Worm (Caenorhabditis elegans): ENCODE measurements around the gene C39B10.1.

C39B10.1 gene

ce11 chrX:10479108-10479738 is 15.8 kb upstream of the C39B10.1 start:
- TF ChIP-seq ztf-6 (GFP tag; IDR thresholded peaks at IDR 0.05) (no peak), zfh-2 (GFP tag; conservative IDR thresholded peaks at IDR 0.05) (no peak), madf-8 (GFP tag; conservative IDR thresholded peaks at IDR 0.05) (no peak), nfya-2 (GFP tag; IDR thresholded peaks at IDR 0.05) (no peak), mxl-1 (tag; optimal IDR thresholded peaks at IDR 0.05) (no peak), atf-7 (tag; optimal IDR thresholded peaks at IDR 0.05) (peak; percentile 52), C06A6.2 (GFP tag; conservative IDR thresholded peaks at IDR 0.05) (no peak), nhr-80 (tag; optimal IDR thresholded peaks at IDR 0.05) (peak; percentile 78), ceh-58 (GFP tag; IDR thresholded peaks at IDR 0.05) (no peak), madf-6 (GFP tag; IDR thresholded peaks at IDR 0.05) (no peak), lsl-1 (GFP tag; optimal IDR thresholded peaks at IDR 0.05) (no peak), K12H6.12 (tag; optimal IDR thresholded peaks at IDR 0.05) (no peak), B0035.1 (tag; optimal IDR thresholded peaks at IDR 0.05) (no peak)

ce11 chrX:10477172-10477985 is 13.9 kb upstream of the C39B10.1 start:
- TF ChIP-seq nhr-80 (tag; optimal IDR thresholded peaks at IDR 0.05) = peak; percentile 90
- no peak for TF ChIP-seq F22D6.2 (tag; optimal IDR thresholded peaks at IDR 0.05)

ce11 chrX:10476573-10476972 is 13.1 kb upstream of the C39B10.1 start, which contains the start of gene C39B10.7:
Gene C39B10.7 (plus strand): TSS chrX:10476873.
- no peak for TF ChIP-seq dpff-1 (tag; optimal IDR thresholded peaks at IDR 0.05)
- no peak for TF ChIP-seq C17E4.6 (GFP tag; IDR thresholded peaks at IDR 0.05)
- TF ChIP-seq efl-1 (GFP tag; optimal IDR thresholded peaks at IDR 0.05) = no peak
- no peak for TF ChIP-seq hrde-1 (tag; optimal IDR thresholded peaks at IDR 0.05; ENCODE audit: borderline replicate concordance)
- TF ChIP-seq mes-4 (tag; optimal IDR thresholded peaks at IDR 0.05) = no peak
- no peak for TF ChIP-seq gei-17 (GFP tag; optimal IDR thresholded peaks at IDR 0.05)
- TF ChIP-seq Y53F4B.3 (GFP tag; IDR thresholded peaks at IDR 0.05) = no peak
- no peak for TF ChIP-seq unc-130 (GFP tag; optimal IDR thresholded peaks at IDR 0.05)
- no peak for TF ChIP-seq hmg-20 (GFP tag; IDR thresholded peaks at IDR 0.05)
- TF ChIP-seq let-607 (tag; optimal IDR thresholded peaks at IDR 0.05) = no peak
- no peak for TF ChIP-seq athp-1 (tag; optimal IDR thresholded peaks at IDR 0.05)
- TF ChIP-seq rec-8 (tag; optimal IDR thresholded peaks at IDR 0.05) = no peak

DNA sequence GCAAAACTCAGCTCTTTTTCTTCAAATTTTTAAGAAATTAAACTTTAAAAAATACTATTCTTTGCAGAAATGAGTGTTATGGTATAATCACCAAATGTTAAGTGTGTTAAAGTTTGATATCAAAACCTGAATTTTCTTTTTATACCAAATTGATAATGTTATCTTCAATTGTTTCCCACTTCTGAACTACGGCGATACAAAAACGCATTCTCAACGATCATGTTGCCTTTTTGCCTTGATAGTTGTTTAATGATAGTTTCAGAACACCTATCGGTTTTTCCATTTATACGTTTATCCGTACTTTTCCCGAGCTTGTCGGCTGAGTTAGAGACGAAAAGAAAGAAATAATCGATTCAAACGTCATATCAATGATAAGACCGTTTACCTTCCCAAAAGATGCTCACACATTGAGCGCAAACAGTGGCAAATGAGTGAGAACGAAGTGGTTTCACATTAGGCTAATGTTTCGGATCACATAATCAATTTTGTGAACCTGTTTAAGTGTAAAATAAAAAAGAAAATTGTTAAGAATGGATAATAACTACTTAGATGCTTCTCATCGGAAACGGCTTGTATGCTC is 11.6 kb upstream of the C39B10.1 start, which contains the start of gene elt-4:
elt-4 (plus strand) TSS at position 530 of the 580 bp plus-strand sequence.
- TF ChIP-seq nhr-80 (tag; optimal IDR thresholded peaks at IDR 0.05) = peak; percentile 51
- no peak for TF ChIP-seq bed-2 (GFP tag; IDR thresholded peaks at IDR 0.05)
- no peak for TF ChIP-seq Y95B8A.8 (GFP tag; IDR thresholded peaks at IDR 0.05)

DNA sequence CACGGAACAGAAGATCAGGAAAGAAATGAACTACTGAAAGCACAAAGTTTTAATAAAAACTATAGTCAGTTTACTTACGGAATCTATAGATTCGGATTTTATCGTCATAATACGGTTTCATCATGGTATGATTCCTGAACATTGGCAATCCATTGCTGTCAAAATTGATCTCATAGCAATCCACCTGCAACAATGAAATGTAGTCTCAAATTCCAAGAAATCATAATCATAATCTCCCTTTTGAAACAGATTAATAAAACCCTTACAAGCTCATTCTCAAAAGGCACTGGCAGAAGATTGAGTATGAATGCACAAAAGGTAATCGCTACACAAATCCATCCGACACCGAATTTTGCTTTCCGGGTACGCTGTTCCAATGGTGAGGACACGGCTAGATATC is 1.1 kb downstream of the C39B10.1 start:
- TF ChIP-seq B0019.2 (GFP tag; conservative IDR thresholded peaks at IDR 0.05) = no peak
- no peak for TF ChIP-seq pha-4 (tag; optimal IDR thresholded peaks at IDR 0.05)
- no peak for TF ChIP-seq ztf-6 (GFP tag; IDR thresholded peaks at IDR 0.05)
- no peak for TF ChIP-seq ceh-100 (GFP tag; IDR thresholded peaks at IDR 0.05)
- no peak for TF ChIP-seq Y56A3A.18 (GFP tag; IDR thresholded peaks at IDR 0.05)
- TF ChIP-seq C17E4.6 (GFP tag; IDR thresholded peaks at IDR 0.05) = no peak
- TF ChIP-seq Y95B8A.8 (GFP tag; IDR thresholded peaks at IDR 0.05) = no peak
- no peak for TF ChIP-seq dpl-1 (GFP tag; optimal IDR thresholded peaks at IDR 0.05)
- TF ChIP-seq snpc-3.4 (tag; optimal IDR thresholded peaks at IDR 0.05) = no peak
- no peak for TF ChIP-seq nhr-179 (tag; optimal IDR thresholded peaks at IDR 0.05)
- no peak for TF ChIP-seq aptf-2 (GFP tag; conservative IDR thresholded peaks at IDR 0.05)
- TF ChIP-seq Y67H2A.10 (GFP tag; conservative IDR thresholded peaks at IDR 0.05) = no peak

Data from whole organism, young adult.